Worm (Caenorhabditis elegans) whole organism, young adult: ENCODE measurements around the gene F23F1.4.

ENCODE experiments used
- D2030.7 ChIP-seq: fragments of 200-800 bp; sonication (Bioruptor generic); IDR thresholded peaks from 2 replicates; pipeline ENCODE4 v1.3.6; 2022; ENCODE audit warnings: missing genetic modification reagents, missing genetic modification characterization, missing compliant biosample characterization
- F10E7.11 ChIP-seq: sonication (generic microtip); optimal IDR thresholded peaks from 2 replicates; lab custom pipeline; 2017; ENCODE audit warnings: mild to moderate bottlenecking, missing genetic modification characterization, moderate library complexity, missing compliant biosample characterization
- F57A8.1 ChIP-seq: fragments of 200-800 bp; sonication (Bioruptor generic); optimal IDR thresholded peaks from 2 replicates; lab custom pipeline; 2018; ENCODE audit warnings: mild to moderate bottlenecking, missing genetic modification characterization, moderate library complexity, missing compliant biosample characterization
- K11D2.4 ChIP-seq: fragments of 200-800 bp; sonication (Bioruptor generic); IDR thresholded peaks from 2 replicates; pipeline ENCODE4 v1.3.6; 2022; ENCODE audit warnings: missing genetic modification reagents, missing genetic modification characterization, missing compliant biosample characterization
- T26A5.8 ChIP-seq: sonication (generic microtip); optimal IDR thresholded peaks from 2 replicates; lab custom pipeline; 2016; ENCODE audit warnings: missing genetic modification characterization, missing compliant biosample characterization
- ZK185.1 ChIP-seq: sonication (generic microtip); optimal IDR thresholded peaks from 2 replicates; lab custom pipeline; 2016; ENCODE audit warnings: mild to moderate bottlenecking, missing genetic modification characterization, missing compliant biosample characterization; ENCODE audit not compliant: poor library complexity, severe bottlenecking
- aptf-2 ChIP-seq: fragments of 200-800 bp; sonication (Bioruptor generic); conservative IDR thresholded peaks from 2 replicates; pipeline ENCODE4 v1.3.6; 2022; ENCODE audit warnings: missing genetic modification reagents, missing genetic modification characterization, missing compliant biosample characterization
- attf-6 ChIP-seq: fragments of 200-800 bp; sonication (Bioruptor generic); IDR thresholded peaks from 2 replicates; pipeline ENCODE4 v1.3.6; 2022; ENCODE audit warnings: missing genetic modification reagents, missing genetic modification characterization, missing compliant biosample characterization
- bed-2 ChIP-seq: fragments of 200-800 bp; sonication (Bioruptor generic); IDR thresholded peaks from 2 replicates; pipeline ENCODE4 v1.3.6; 2022; ENCODE audit warnings: missing genetic modification reagents, missing genetic modification characterization, missing compliant biosample characterization
- cebp-1 ChIP-seq, 2 experiments: fragments of 200-800 bp in 1 of 2; sonication (Bioruptor generic) in 1 of 2; sonication (generic microtip) in 1 of 2; IDR thresholded peaks in 1 of 2; optimal IDR thresholded peaks in 1 of 2; 2 replicates each; pipeline versions ENCODE4 v1.3.6 to Lab custom; 2017 to 2022; ENCODE audit warnings: missing compliant biosample characterization in 2 of 2, missing genetic modification characterization in 2 of 2, mild to moderate bottlenecking in 1 of 2, missing genetic modification reagents in 1 of 2, moderate library complexity in 1 of 2
- ceh-100 ChIP-seq: fragments of 200-800 bp; sonication (Bioruptor generic); IDR thresholded peaks from 2 replicates; pipeline ENCODE4 v1.3.6; 2022; ENCODE audit warnings: missing genetic modification reagents, missing genetic modification characterization, missing compliant biosample characterization
- ceh-27 ChIP-seq: fragments of 200-800 bp; sonication (Bioruptor generic); optimal IDR thresholded peaks from 2 replicates; lab custom pipeline; 2018; ENCODE audit warnings: mild to moderate bottlenecking, missing genetic modification characterization, moderate library complexity, missing compliant biosample characterization
- ceh-40 ChIP-seq: fragments of 200-800 bp; sonication (Bioruptor generic); IDR thresholded peaks from 2 replicates; pipeline ENCODE4 v1.3.6; 2022; ENCODE audit warnings: missing genetic modification characterization, missing compliant biosample characterization
- dox-1 ChIP-seq: fragments of 200-800 bp; sonication (Bioruptor generic); IDR thresholded peaks from 2 replicates; pipeline ENCODE4 v1.3.6; 2022; ENCODE audit warnings: missing genetic modification reagents, missing genetic modification characterization, missing compliant biosample characterization
- dpl-1 ChIP-seq: fragments of 150-350 bp; optimal IDR thresholded peaks from 2 replicates; lab custom pipeline; 2014; ENCODE audit warnings: missing biosample characterization, missing genetic modification reagents, missing genetic modification characterization
- efl-1 ChIP-seq: fragments of 150-350 bp; optimal IDR thresholded peaks from 2 replicates; lab custom pipeline; 2014; ENCODE audit warnings: missing biosample characterization, missing genetic modification reagents, missing genetic modification characterization
- ekl-4 ChIP-seq: fragments of 200-800 bp; sonication (Bioruptor generic); IDR thresholded peaks from 2 replicates; pipeline ENCODE4 v1.3.6; 2022; ENCODE audit warnings: missing genetic modification reagents, missing genetic modification characterization, missing compliant biosample characterization
- fkh-3 ChIP-seq: sonication (generic microtip); optimal IDR thresholded peaks from 2 replicates; lab custom pipeline; 2016; ENCODE audit warnings: mild to moderate bottlenecking, missing genetic modification characterization, missing compliant biosample characterization
- him-1 ChIP-seq: sonication (generic microtip); optimal IDR thresholded peaks from 2 replicates; lab custom pipeline; 2016; ENCODE audit warnings: missing genotype, missing genetic modification reagents, missing genetic modification characterization, missing compliant biosample characterization
- hsf-1 ChIP-seq: fragments of 200-800 bp; sonication (Bioruptor generic); IDR thresholded peaks from 2 replicates; pipeline ENCODE4 v1.3.6; 2022; ENCODE audit warnings: missing genetic modification reagents, missing genetic modification characterization, missing compliant biosample characterization
- lag-1 ChIP-seq: fragments of 200-800 bp; sonication (Bioruptor generic); IDR thresholded peaks from 2 replicates; pipeline ENCODE4 v1.3.6; 2022; ENCODE audit warnings: missing genetic modification reagents, missing genetic modification characterization, missing compliant biosample characterization
- let-607 ChIP-seq, 2 experiments: fragments of 200-800 bp in 1 of 2; sonication (Bioruptor generic) in 1 of 2; sonication (generic microtip) in 1 of 2; optimal IDR thresholded peaks; 2 replicates each; lab custom pipeline; 2016 to 2018; ENCODE audit warnings: mild to moderate bottlenecking in 2 of 2, missing compliant biosample characterization in 2 of 2, missing genetic modification characterization in 2 of 2, moderate library complexity in 2 of 2, missing genotype in 1 of 2
- lin-35 ChIP-seq, 3 experiments: fragments of 150-350 bp in 2 of 3; sonication (generic microtip) in 1 of 3; optimal IDR thresholded peaks; 2 replicates each; lab custom pipeline; 2014 to 2018; ENCODE audit warnings: missing biosample characterization in 3 of 3, missing genetic modification characterization in 3 of 3, missing genetic modification reagents in 3 of 3
- lin-40 ChIP-seq: sonication (generic microtip); optimal IDR thresholded peaks from 2 replicates; lab custom pipeline; 2016; ENCODE audit warnings: missing genetic modification characterization, mild to moderate bottlenecking, missing compliant biosample characterization, missing genotype, missing genetic modification reagents
- madf-3 ChIP-seq: fragments of 200-800 bp; sonication (Bioruptor generic); IDR thresholded peaks from 2 replicates; pipeline ENCODE4 v1.3.6; 2022; ENCODE audit warnings: missing genetic modification reagents, missing genetic modification characterization, missing compliant biosample characterization
- madf-6 ChIP-seq: fragments of 200-800 bp; sonication (Bioruptor generic); IDR thresholded peaks from 2 replicates; pipeline ENCODE4 v1.3.6; 2022; ENCODE audit warnings: missing genetic modification reagents, missing genetic modification characterization, missing compliant biosample characterization
- mcd-1 ChIP-seq: fragments of 200-800 bp; sonication (Bioruptor generic); IDR thresholded peaks from 2 replicates; pipeline ENCODE4 v1.3.6; 2022; ENCODE audit warnings: missing genetic modification reagents, missing genetic modification characterization, missing compliant biosample characterization
- mel-28 ChIP-seq: sonication (generic microtip); optimal IDR thresholded peaks from 2 replicates; lab custom pipeline; 2016; ENCODE audit warnings: borderline replicate concordance, mild to moderate bottlenecking, missing genetic modification characterization, missing compliant biosample characterization
- mes-4 ChIP-seq: sonication (generic microtip); optimal IDR thresholded peaks from 2 replicates; lab custom pipeline; 2016; ENCODE audit warnings: missing genotype, missing genetic modification characterization, missing compliant biosample characterization
- nfya-1 ChIP-seq: sonication (generic microtip); optimal IDR thresholded peaks from 2 replicates; lab custom pipeline; 2017; ENCODE audit warnings: antibody characterized with exemption, missing compliant biosample characterization, missing genetic modification characterization, borderline replicate concordance; ENCODE audit not compliant: insufficient read depth
- rcor-1 ChIP-seq: fragments of 200-800 bp; sonication (Bioruptor generic); IDR thresholded peaks from 2 replicates; pipeline ENCODE4 v1.3.6; 2022; ENCODE audit warnings: missing genetic modification reagents, missing genetic modification characterization, missing compliant biosample characterization
- rec-8 ChIP-seq, 2 experiments: sonication (generic microtip); optimal IDR thresholded peaks; 2 replicates each; lab custom pipeline; 2016; ENCODE audit warnings: mild to moderate bottlenecking in 2 of 2, missing genetic modification characterization in 2 of 2, missing genetic modification reagents in 2 of 2, missing genotype in 2 of 2, missing biosample characterization in 1 of 2, missing compliant biosample characterization in 1 of 2, moderate library complexity in 1 of 2
- sdz-38 ChIP-seq: sonication (generic microtip); optimal IDR thresholded peaks from 2 replicates; lab custom pipeline; 2016; ENCODE audit warnings: missing genotype, missing genetic modification characterization, missing compliant biosample characterization
- snpc-4 ChIP-seq, 5 experiments: fragments of 150-350 bp in 1 of 5; sonication (generic microtip) in 4 of 5; optimal IDR thresholded peaks; 2 replicates each; lab custom pipeline; 2014 to 2018; ENCODE audit warnings: missing genetic modification characterization in 5 of 5, missing biosample characterization in 3 of 5, antibody characterized with exemption in 2 of 5, mild to moderate bottlenecking in 2 of 5, missing compliant biosample characterization in 2 of 5, missing genotype in 2 of 5, moderate library complexity in 2 of 5, missing genetic modification reagents in 1 of 5
- zim-3 ChIP-seq: sonication (generic microtip); optimal IDR thresholded peaks from 2 replicates; lab custom pipeline; 2017; ENCODE audit warnings: mild to moderate bottlenecking, missing genetic modification characterization, moderate library complexity, missing compliant biosample characterization
- ztf-28 ChIP-seq: fragments of 200-800 bp; sonication (Bioruptor generic); IDR thresholded peaks from 2 replicates; pipeline ENCODE4 v1.3.6; 2022; ENCODE audit warnings: missing genetic modification reagents, missing genetic modification characterization, missing compliant biosample characterization

The F23F1.4 gene

DNA sequence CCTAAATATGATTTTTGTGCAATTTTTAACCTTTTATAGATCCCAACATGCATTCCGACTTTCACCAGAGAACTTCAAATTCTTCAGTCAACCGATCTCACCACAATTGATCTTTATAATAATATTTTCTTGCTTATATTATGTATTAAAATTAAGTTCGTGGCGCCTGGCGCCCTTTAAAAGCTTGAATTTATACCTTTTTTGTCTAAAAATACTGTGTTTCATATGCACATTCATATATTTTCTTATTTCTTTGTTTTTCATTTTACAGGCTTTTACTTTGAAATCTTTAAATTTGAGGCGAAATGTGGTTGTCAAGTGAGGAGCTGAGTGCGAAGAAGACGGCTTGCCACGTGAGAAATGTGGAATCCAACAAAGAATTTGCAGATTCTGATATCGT, 16.5 kb upstream of the F23F1.4 start, which contains the start of gene rpoa-49:
TSS of gene rpoa-49 (plus strand) at position 301 of the 400 bp plus-strand sequence.
- TF ChIP-seq T26A5.8 (tag; lab: Kevin White, UChicago) (no peak), sdz-38 (tag; lab: Kevin White, UChicago) (no peak), lag-1 (GFP tag; lab: Robert Waterston, UW) (no peak), mel-28 (no peak), rec-8 (tag; optimal IDR thresholded peaks at IDR 0.05; lab: Kevin White, UChicago) (no peak), aptf-2 (GFP tag; lab: Robert Waterston, UW) (no peak), snpc-4 (GFP tag; optimal IDR thresholded peaks at IDR 0.05; lab: Kevin White, UChicago) (no peak), snpc-4 (tag; optimal IDR thresholded peaks at IDR 0.05; lab: Kevin White, UChicago) (no peak), attf-6 (GFP tag; lab: Robert Waterston, UW) (no peak), ceh-40 (GFP tag; lab: Robert Waterston, UW) (no peak), mes-4 (no peak), ceh-100 (no peak), K11D2.4 (no peak), F10E7.11 (tag; lab: Kevin White, UChicago) (no peak), F57A8.1 (no peak), bed-2 (GFP tag; lab: Robert Waterston, UW) (no peak), ekl-4 (GFP tag; lab: Robert Waterston, UW) (no peak), hsf-1 (GFP tag; lab: Robert Waterston, UW) (no peak), zim-3 (tag; lab: Kevin White, UChicago) (no peak), ztf-28 (GFP tag; lab: Robert Waterston, UW) (no peak)

DNA sequence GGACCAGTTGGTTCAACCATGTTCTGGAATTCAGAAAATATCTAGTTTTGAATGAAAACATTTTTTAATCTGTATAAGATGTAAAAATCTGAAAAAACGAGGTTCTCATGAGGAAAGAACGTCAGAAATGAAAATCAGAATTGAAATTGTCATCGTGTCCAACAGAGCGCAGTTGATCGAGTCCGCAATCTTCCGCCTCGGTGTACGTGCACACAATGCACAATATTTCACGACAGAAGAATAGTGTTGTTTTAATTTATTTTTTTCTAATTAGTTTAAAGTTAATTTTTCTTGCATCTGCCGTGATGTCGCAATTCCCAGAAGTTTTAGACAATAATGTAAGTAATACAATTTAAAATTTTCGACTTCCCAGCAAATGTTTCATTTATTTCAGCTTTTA, 15.4 kb upstream of the F23F1.4 start, which contains the start of gene nfyc-1:
TSS of gene nfyc-1 (plus strand) at position 268 of the 400 bp plus-strand sequence.
- no peak for TF ChIP-seq madf-3 (GFP tag; lab: Robert Waterston, UW)
- peak in 1 of 3 experiments; percentile 57 for TF ChIP-seq lin-35 (GFP tag; optimal IDR thresholded peaks at IDR 0.05; lab: Kevin White, UChicago)
- TF ChIP-seq dpl-1: peak; percentile 17
- TF ChIP-seq lin-40 (tag; lab: Kevin White, UChicago): peak; percentile 27
- TF ChIP-seq nfya-1 (tag; lab: Kevin White, UChicago): no peak
- peak; percentile 7 for TF ChIP-seq ceh-27 (GFP tag; lab: Kevin White, UChicago)
- TF ChIP-seq snpc-4 (GFP tag; optimal IDR thresholded peaks at IDR 0.05; lab: Kevin White, UChicago): no peak
- peak in 2 of 4 experiments; percentile 4 to 37 for TF ChIP-seq snpc-4 (tag; optimal IDR thresholded peaks at IDR 0.05; lab: Kevin White, UChicago)
- peak; percentile 26 for TF ChIP-seq ZK185.1 (tag; lab: Kevin White, UChicago)
- no peak for TF ChIP-seq cebp-1 (GFP tag; IDR thresholded peaks at IDR 0.05; lab: Robert Waterston, UW)
- peak; percentile 10 for TF ChIP-seq cebp-1 (tag; optimal IDR thresholded peaks at IDR 0.05; lab: Kevin White, UChicago)
- TF ChIP-seq him-1 (tag; lab: Kevin White, UChicago): no peak
- TF ChIP-seq mcd-1 (GFP tag; lab: Robert Waterston, UW): peak; percentile 81
- TF ChIP-seq efl-1 (GFP tag; lab: Kevin White, UChicago): peak; percentile 27
- TF ChIP-seq madf-6 (GFP tag; lab: Robert Waterston, UW): peak; percentile 44; the same call in 1 of the 2 replicates
- peak; percentile 66 for TF ChIP-seq D2030.7 (GFP tag; lab: Robert Waterston, UW)
- TF ChIP-seq dox-1: peak; percentile 41; the same call in 1 of the 2 replicates
- peak in 1 of 2 experiments; percentile 19 for TF ChIP-seq let-607 (tag; optimal IDR thresholded peaks at IDR 0.05; lab: Kevin White, UChicago)
- peak; percentile 41; the same call in 1 of the 2 replicates for TF ChIP-seq rcor-1 (GFP tag; lab: Robert Waterston, UW)
- TF ChIP-seq fkh-3 (tag; lab: Kevin White, UChicago): no peak
